Fruit fly (Drosophila melanogaster): ENCODE results near the gene CG1722.

CG1722 gene

dm6 chrX:21251048-21251447, at the start of gene CG1722:
Gene CG1722, minus strand, starts transcription at chrX:21251148.
- no peak for TF ChIP-seq Jra (GFP tag; optimal IDR thresholded peaks at IDR 0.05)
- TF ChIP-seq ey (GFP tag; optimal IDR thresholded peaks at IDR 0.05), result no peak
- no peak for TF ChIP-seq h (GFP tag; optimal IDR thresholded peaks at IDR 0.05)

dm6 chrX:21285001-21285400, 34.1 kb upstream of the CG1722 start, which contains the start of gene CG1494:
Gene CG1494, plus strand, starts transcription at chrX:21285301.
- TF ChIP-seq br (GFP tag; optimal IDR thresholded peaks at IDR 0.05), result no peak

DNA sequence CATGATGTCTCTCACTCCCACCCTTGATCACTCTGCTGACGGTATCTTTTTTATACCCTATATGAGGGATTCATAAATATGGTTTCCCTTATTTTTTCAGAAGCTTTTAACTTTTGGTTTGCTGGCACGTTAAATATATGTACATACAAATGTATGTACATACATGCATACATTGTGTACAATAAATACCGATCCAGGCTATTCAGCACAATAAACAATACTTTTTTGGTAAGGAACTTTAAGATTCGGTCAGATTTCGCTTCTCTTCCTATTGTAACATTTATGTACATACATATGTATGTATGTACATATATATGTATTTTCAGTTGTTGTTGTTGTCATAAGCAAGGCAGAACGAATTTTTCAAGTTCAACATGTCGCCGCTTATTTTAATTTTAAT, 31.1 kb upstream of the CG1722 start:
- TF ChIP-seq Vsx2 (GFP tag; optimal IDR thresholded peaks at IDR 0.05; ENCODE audit: partially characterized antibody) (no peak), Rel (GFP tag; optimal IDR thresholded peaks at IDR 0.05) (no peak), Rel (tag; optimal IDR thresholded peaks at IDR 0.05) (no peak), woc (GFP tag; optimal IDR thresholded peaks at IDR 0.05) (no peak), CG9705 (GFP tag; optimal IDR thresholded peaks at IDR 0.05) (no peak), brk (GFP tag; optimal IDR thresholded peaks at IDR 0.05) (no peak), rgr (GFP tag; optimal IDR thresholded peaks at IDR 0.05) (no peak), pan (optimal IDR thresholded peaks at IDR 0.05) (no peak), lola (GFP tag; optimal IDR thresholded peaks at IDR 0.05) (no peak), jim (GFP tag; optimal IDR thresholded peaks at IDR 0.05) (no peak), sage (GFP tag; optimal IDR thresholded peaks at IDR 0.05) (no peak), br (GFP tag; optimal IDR thresholded peaks at IDR 0.05) (no peak), Abd-B (GFP tag; optimal IDR thresholded peaks at IDR 0.05) (no peak), Mio (GFP tag; optimal IDR thresholded peaks at IDR 0.05) (no peak), CG32264 (GFP tag; optimal IDR thresholded peaks at IDR 0.05) (no peak), Hr83 (GFP tag; optimal IDR thresholded peaks at IDR 0.05; ENCODE audit: poor library complexity, severe bottlenecking) (no peak), dmrt93B (GFP tag; optimal IDR thresholded peaks at IDR 0.05) (no peak), N (GFP tag; optimal IDR thresholded peaks at IDR 0.05) (no peak), Jra (GFP tag; optimal IDR thresholded peaks at IDR 0.05) (no peak), Hnf4 (GFP tag; optimal IDR thresholded peaks at IDR 0.05) (no peak), dsf (GFP tag; optimal IDR thresholded peaks at IDR 0.05; ENCODE audit: borderline replicate concordance) (no peak)

DNA sequence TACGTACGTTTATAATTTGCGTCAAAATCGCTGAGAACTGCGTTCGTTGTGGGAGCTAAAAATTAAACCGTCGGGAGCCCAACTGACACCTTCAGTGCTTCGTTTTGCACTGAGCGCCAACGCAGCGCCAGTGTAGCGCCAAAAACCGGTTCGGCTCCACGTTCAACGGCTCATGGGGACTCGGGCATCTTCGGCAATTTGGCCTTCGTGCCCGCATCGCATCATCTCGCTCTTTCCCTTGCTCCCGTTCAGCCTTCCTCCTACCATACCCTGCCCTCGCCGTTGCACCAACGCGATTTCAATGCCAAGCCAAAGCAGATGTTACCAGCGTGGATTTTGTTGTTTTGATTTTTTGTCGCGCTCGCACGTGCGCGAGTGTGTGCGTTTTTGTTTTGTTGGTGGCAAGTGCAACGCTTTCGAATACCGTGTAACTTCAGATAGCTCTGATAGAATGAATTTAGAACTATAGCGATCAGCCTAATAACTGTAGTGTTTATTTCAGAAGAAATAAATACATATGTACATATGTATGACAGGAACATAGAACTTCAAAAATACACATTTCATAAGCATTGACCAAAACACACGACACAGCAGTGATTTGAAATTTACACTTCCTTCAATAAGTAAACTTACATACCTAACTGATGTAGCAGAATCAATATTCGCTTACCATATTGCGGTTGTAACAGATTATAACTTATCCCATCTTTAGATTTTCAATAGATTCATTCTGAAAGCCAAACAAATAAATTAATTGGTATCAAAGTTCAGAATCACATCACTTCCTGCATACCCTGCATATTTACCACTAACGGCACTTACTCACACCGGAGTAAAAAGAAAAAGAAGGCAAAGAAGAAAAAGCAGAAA, 30.3 kb upstream of the CG1722 start, which contains the start of gene Mnr:
Gene Mnr, minus strand, starts transcription at position 133 of the 873 bp plus-strand sequence.
- TF ChIP-seq rgr (GFP tag; optimal IDR thresholded peaks at IDR 0.05), result peak; percentile 15
- no peak for TF ChIP-seq Hr83 (GFP tag; optimal IDR thresholded peaks at IDR 0.05; ENCODE audit: poor library complexity, severe bottlenecking)
- no peak for TF ChIP-seq br (GFP tag; optimal IDR thresholded peaks at IDR 0.05)
- TF ChIP-seq woc (GFP tag; optimal IDR thresholded peaks at IDR 0.05), result peak; percentile 54
- TF ChIP-seq OdsH (GFP tag; optimal IDR thresholded peaks at IDR 0.05), result peak; percentile 9
- TF ChIP-seq CG32264 (GFP tag; optimal IDR thresholded peaks at IDR 0.05), result no peak
- peak; percentile 25 for TF ChIP-seq h (GFP tag; optimal IDR thresholded peaks at IDR 0.05)
- no peak for TF ChIP-seq usp (GFP tag; optimal IDR thresholded peaks at IDR 0.05)
- TF ChIP-seq dmrt93B (GFP tag; optimal IDR thresholded peaks at IDR 0.05), result peak; percentile 27
- peak; percentile 82 for TF ChIP-seq CrebA (GFP tag; optimal IDR thresholded peaks at IDR 0.05; ENCODE audit: borderline replicate concordance)
- no peak for TF ChIP-seq Rel (GFP tag; optimal IDR thresholded peaks at IDR 0.05)
- TF ChIP-seq Rel (tag; optimal IDR thresholded peaks at IDR 0.05), result peak; percentile 74
- no peak for TF ChIP-seq brk (GFP tag; optimal IDR thresholded peaks at IDR 0.05)
- peak; percentile 6 for TF ChIP-seq jim (GFP tag; optimal IDR thresholded peaks at IDR 0.05)
- no peak for TF ChIP-seq Abd-B (GFP tag; optimal IDR thresholded peaks at IDR 0.05)
- TF ChIP-seq Hnf4 (GFP tag; optimal IDR thresholded peaks at IDR 0.05), result peak; percentile 49
- TF ChIP-seq Sp1 (GFP tag; optimal IDR thresholded peaks at IDR 0.05), result no peak
- TF ChIP-seq dl (GFP tag; optimal IDR thresholded peaks at IDR 0.05; ENCODE audit: insufficient read depth in 1 of 2, partially characterized antibody in 2 of 2), result no peak
- no peak for TF ChIP-seq sv (GFP tag; optimal IDR thresholded peaks at IDR 0.05)
- TF ChIP-seq psq (GFP tag; optimal IDR thresholded peaks at IDR 0.05), result peak; percentile 10
- TF ChIP-seq lola (GFP tag; optimal IDR thresholded peaks at IDR 0.05), result no peak
- TF ChIP-seq Mio (GFP tag; optimal IDR thresholded peaks at IDR 0.05), result no peak
- TF ChIP-seq Hr78 (GFP tag; optimal IDR thresholded peaks at IDR 0.05), result no peak
- TF ChIP-seq GATAd (GFP tag; optimal IDR thresholded peaks at IDR 0.05), result no peak
- TF ChIP-seq Vsx2 (GFP tag; optimal IDR thresholded peaks at IDR 0.05; ENCODE audit: partially characterized antibody), result no peak
- TF ChIP-seq CG9705 (GFP tag; optimal IDR thresholded peaks at IDR 0.05), result no peak
- peak in 1 of 2 experiments; percentile 16 for TF ChIP-seq foxo (GFP tag; optimal IDR thresholded peaks at IDR 0.05)
- peak; percentile 48 for TF ChIP-seq Dif (GFP tag; optimal IDR thresholded peaks at IDR 0.05; ENCODE audit: partially characterized antibody)
- TF ChIP-seq Myc (optimal IDR thresholded peaks at IDR 0.05), result no peak
- no peak for TF ChIP-seq fru (GFP tag; optimal IDR thresholded peaks at IDR 0.05)
- no peak for TF ChIP-seq ey (GFP tag; optimal IDR thresholded peaks at IDR 0.05)
- no peak for TF ChIP-seq dsf (GFP tag; optimal IDR thresholded peaks at IDR 0.05; ENCODE audit: borderline replicate concordance)
- no peak for TF ChIP-seq sage (GFP tag; optimal IDR thresholded peaks at IDR 0.05)
- peak; percentile 75 for TF ChIP-seq pan (optimal IDR thresholded peaks at IDR 0.05)
- no peak for TF ChIP-seq Dfd (GFP tag; optimal IDR thresholded peaks at IDR 0.05)
- no peak for TF ChIP-seq N (GFP tag; optimal IDR thresholded peaks at IDR 0.05)
- peak; percentile 12 for TF ChIP-seq HLH106 (tag; optimal IDR thresholded peaks at IDR 0.05)
- TF ChIP-seq Jra (GFP tag; optimal IDR thresholded peaks at IDR 0.05), result no peak
- no peak for TF ChIP-seq tai (GFP tag; optimal IDR thresholded peaks at IDR 0.05)

All from whole organism, wandering third instar larva.